Worm (Caenorhabditis elegans) whole organism, L3 larva: ENCODE results near the gene ZK131.11.

Source experiments
- nhr-23 ChIP-seq: fragments of 150-350 bp; optimal IDR thresholded peaks from 2 replicates; lab custom pipeline; 2014; ENCODE audit warnings: missing biosample characterization, missing genetic modification reagents, missing genetic modification characterization
- pha-4 ChIP-seq: fragments of 150-350 bp; optimal IDR thresholded peaks from 2 replicates; lab custom pipeline; 2014; ENCODE audit warnings: missing biosample characterization, missing genetic modification reagents, missing genetic modification characterization

- TF ChIP-seq pha-4 (tag; lab: Kevin White, UChicago), result peak; percentile 45
- TF ChIP-seq nhr-23 (tag; lab: Kevin White, UChicago), result no peak
Measured at ce11 chrII:13751030-13751429, 41.0 kb upstream of the ZK131.11 start.
